Worm (Caenorhabditis elegans): ENCODE results near the gene F10B5.2.
A peak's percentile ranks its signal among the peaks of the same experiment; 100 is the strongest.

The F10B5.2 gene

DNA sequence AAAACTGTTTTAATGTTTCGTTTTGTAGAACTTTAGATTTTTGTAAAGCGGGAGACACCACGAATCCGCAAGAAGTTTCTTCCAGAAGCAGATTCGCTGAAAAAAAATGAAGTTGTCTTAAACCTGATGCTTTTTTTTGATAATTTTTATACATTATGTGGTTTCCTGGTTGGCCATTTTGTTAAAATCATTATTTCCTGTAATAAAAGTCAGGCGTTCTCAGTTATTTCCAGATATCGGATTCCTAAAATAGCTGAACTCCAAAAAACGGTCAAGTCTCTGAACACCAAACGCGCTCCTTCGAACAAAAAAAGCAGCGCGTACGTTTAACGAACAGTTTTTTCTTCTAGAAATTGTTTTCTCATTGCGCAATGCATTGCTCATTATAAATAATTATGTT, 7.2 kb upstream of the F10B5.2 start:
- TF ChIP-seq mcd-1 (GFP tag; IDR thresholded peaks at IDR 0.05), result peak; percentile 46; the same call in 1 of the 2 replicates
- TF ChIP-seq egrh-3 (GFP tag; IDR thresholded peaks at IDR 0.05), result 0 out of 2 replicates have a peak, but pooled peaks have one; percentile 9
- peak; percentile 86 for TF ChIP-seq ceh-100 (GFP tag; IDR thresholded peaks at IDR 0.05)
- TF ChIP-seq cebp-1 (GFP tag; IDR thresholded peaks at IDR 0.05), result no peak
- no peak for TF ChIP-seq cebp-1 (tag; optimal IDR thresholded peaks at IDR 0.05)
- peak; percentile 13 for TF ChIP-seq lsl-1 (GFP tag; optimal IDR thresholded peaks at IDR 0.05)
- TF ChIP-seq efl-1 (GFP tag; optimal IDR thresholded peaks at IDR 0.05), result peak; percentile 23
- no peak for TF ChIP-seq C17E4.6 (GFP tag; IDR thresholded peaks at IDR 0.05)
- TF ChIP-seq K12H6.12 (tag; optimal IDR thresholded peaks at IDR 0.05), result peak; percentile 39

DNA sequence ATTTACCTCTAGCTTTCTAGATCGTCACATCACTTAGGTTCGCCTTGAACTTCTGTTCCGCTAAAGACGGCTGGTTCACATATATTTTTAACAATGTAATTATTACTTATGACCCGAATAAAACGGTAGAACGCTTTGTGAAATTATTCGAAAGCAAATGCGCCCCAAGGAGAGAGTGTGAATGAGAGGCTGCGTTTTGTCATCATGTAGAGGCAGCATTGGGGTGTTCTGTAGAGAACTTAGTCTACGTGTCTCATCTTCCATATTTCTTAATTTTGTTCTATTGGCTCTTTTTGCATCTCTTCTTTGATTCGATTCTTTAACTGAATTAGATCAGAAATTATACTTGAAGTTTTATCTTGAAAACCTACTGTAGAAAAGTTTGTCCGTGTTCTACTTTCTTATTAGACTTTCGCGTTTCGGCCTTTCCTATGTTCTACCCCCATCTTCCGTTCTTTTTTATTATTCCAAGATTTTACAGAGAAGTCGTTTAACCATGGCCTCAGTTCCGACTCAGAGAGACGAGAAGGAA, 6.5 kb upstream of the F10B5.2 start, which contains the start of gene cdc-48.2:
TSS of gene cdc-48.2 (plus strand) at position 482 of the 532 bp plus-strand sequence.
- TF ChIP-seq gei-17 (GFP tag; optimal IDR thresholded peaks at IDR 0.05) (no peak), lag-1 (GFP tag; IDR thresholded peaks at IDR 0.05) (no peak), ceh-40 (GFP tag; IDR thresholded peaks at IDR 0.05) (no peak), sdz-38 (tag; optimal IDR thresholded peaks at IDR 0.05) (no peak), rcor-1 (GFP tag; IDR thresholded peaks at IDR 0.05) (0 out of 2 replicates have a peak, but pooled peaks have one; percentile 17), ceh-100 (GFP tag; IDR thresholded peaks at IDR 0.05) (0 out of 2 replicates have a peak, but pooled peaks have one; percentile 9), attf-5 (GFP tag; optimal IDR thresholded peaks at IDR 0.05) (peak; percentile 36), hrde-1 (tag; optimal IDR thresholded peaks at IDR 0.05; ENCODE audit: borderline replicate concordance) (no peak), cebp-1 (GFP tag; IDR thresholded peaks at IDR 0.05) (no peak), cebp-1 (tag; optimal IDR thresholded peaks at IDR 0.05) (peak; percentile 4), ekl-4 (GFP tag; IDR thresholded peaks at IDR 0.05) (no peak), hmg-1.2 (GFP tag; IDR thresholded peaks at IDR 0.05) (0 out of 2 replicates have a peak, but pooled peaks have one; percentile 14), hlh-26 (GFP tag; conservative IDR thresholded peaks at IDR 0.05) (no peak), cebp-2 (GFP tag; IDR thresholded peaks at IDR 0.05) (no peak), ztf-3 (GFP tag; optimal IDR thresholded peaks at IDR 0.05) (no peak), nhr-80 (tag; optimal IDR thresholded peaks at IDR 0.05) (peak; percentile 2)

DNA sequence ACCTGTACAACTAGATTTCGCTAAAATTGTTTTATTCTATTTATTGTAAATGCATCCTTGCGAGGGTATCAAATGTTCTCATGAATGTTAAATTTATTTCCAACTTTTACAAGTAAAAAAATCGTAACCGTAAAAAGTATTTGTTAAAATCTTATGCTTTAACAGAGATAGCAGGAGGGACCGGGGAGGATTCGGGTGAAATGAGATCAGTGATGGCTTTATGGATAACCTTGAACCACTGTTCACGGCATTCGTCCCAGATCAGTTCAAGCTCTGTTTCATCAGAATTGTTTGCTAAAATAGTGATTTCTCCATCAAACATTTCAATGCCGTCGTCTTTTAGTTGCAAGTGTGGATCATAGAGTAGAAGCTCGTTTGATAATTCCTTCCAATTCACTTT, 3.4 kb upstream of the F10B5.2 start:
- TF ChIP-seq C06A6.2 (GFP tag; conservative IDR thresholded peaks at IDR 0.05), result no peak
- TF ChIP-seq ztf-25 (GFP tag; IDR thresholded peaks at IDR 0.05), result no peak
- TF ChIP-seq snpc-3.4 (tag; optimal IDR thresholded peaks at IDR 0.05), result peak; percentile 19
- TF ChIP-seq B0019.2 (GFP tag; conservative IDR thresholded peaks at IDR 0.05), result 0 out of 2 replicates have a peak, but pooled peaks have one; percentile 7
- peak; percentile 11 for TF ChIP-seq nhr-27 (tag; optimal IDR thresholded peaks at IDR 0.05)
- TF ChIP-seq B0336.3 (GFP tag; IDR thresholded peaks at IDR 0.05), result peak; percentile 66; the same call in 1 of the 2 replicates
- no peak for TF ChIP-seq ceh-91 (GFP tag; IDR thresholded peaks at IDR 0.05)
- TF ChIP-seq ama-1 (optimal IDR thresholded peaks at IDR 0.05), result no peak
- TF ChIP-seq ama-1 (GFP tag; optimal IDR thresholded peaks at IDR 0.05), result peak in 1 of 2 experiments; percentile 31
- TF ChIP-seq F52B5.7 (tag; optimal IDR thresholded peaks at IDR 0.05), result peak; percentile 7
- TF ChIP-seq athp-1 (tag; optimal IDR thresholded peaks at IDR 0.05), result peak; percentile 22
- no peak for TF ChIP-seq sea-2 (GFP tag; IDR thresholded peaks at IDR 0.05)
- peak; percentile 57; the same call in 1 of the 2 replicates for TF ChIP-seq nfyb-1 (GFP tag; IDR thresholded peaks at IDR 0.05)
- TF ChIP-seq cebp-1 (GFP tag; IDR thresholded peaks at IDR 0.05), result no peak
- TF ChIP-seq cebp-1 (tag; optimal IDR thresholded peaks at IDR 0.05), result peak; percentile 41
- TF ChIP-seq snpc-4 (GFP tag; optimal IDR thresholded peaks at IDR 0.05), result no peak
- peak in 1 of 4 experiments; percentile 3 for TF ChIP-seq snpc-4 (tag; optimal IDR thresholded peaks at IDR 0.05)
- TF ChIP-seq ceh-100 (GFP tag; IDR thresholded peaks at IDR 0.05), result 0 out of 2 replicates have a peak, but pooled peaks have one; percentile 14
- TF ChIP-seq let-607 (tag; optimal IDR thresholded peaks at IDR 0.05), result no peak
- 0 out of 2 replicates have a peak, but pooled peaks have one; percentile 29 for TF ChIP-seq ekl-4 (GFP tag; IDR thresholded peaks at IDR 0.05)
- TF ChIP-seq ceh-58 (GFP tag; IDR thresholded peaks at IDR 0.05), result no peak
- TF ChIP-seq attf-6 (GFP tag; IDR thresholded peaks at IDR 0.05), result 0 out of 2 replicates have a peak, but pooled peaks have one; percentile 58
- 0 out of 2 replicates have a peak, but pooled peaks have one; percentile 28 for TF ChIP-seq D2030.7 (GFP tag; IDR thresholded peaks at IDR 0.05)
- peak; percentile 15 for TF ChIP-seq tbp1 (GFP tag; optimal IDR thresholded peaks at IDR 0.05)
- no peak for TF ChIP-seq ceh-79 (tag; optimal IDR thresholded peaks at IDR 0.05)
- TF ChIP-seq hrde-1 (tag; optimal IDR thresholded peaks at IDR 0.05; ENCODE audit: borderline replicate concordance), result peak; percentile 16
- TF ChIP-seq pbrm-1 (GFP tag; IDR thresholded peaks at IDR 0.05), result 0 out of 2 replicates have a peak, but pooled peaks have one; percentile 37
